Worm (Caenorhabditis elegans): Measurements from ENCODE around the gene fbxb-46.

Gene fbxb-46

ce11 chrII:1571032-1571431 lies at the start of gene fbxb-46:
Gene fbxb-46, minus strand, starts transcription at chrII:1571132.
- no peak for TF ChIP-seq lir-3 (tag; optimal IDR thresholded peaks at IDR 0.05; ENCODE audit: poor library complexity)
- no peak for TF ChIP-seq nhr-47 (tag; optimal IDR thresholded peaks at IDR 0.05)
- no peak for TF ChIP-seq egl-13 (tag; optimal IDR thresholded peaks at IDR 0.05)
- no peak for TF ChIP-seq unc-86 (tag; optimal IDR thresholded peaks at IDR 0.05)
- no peak for TF ChIP-seq pag-3 (tag; optimal IDR thresholded peaks at IDR 0.05; ENCODE audit: borderline replicate concordance, insufficient read depth)
- TF ChIP-seq sptf-1 (tag; optimal IDR thresholded peaks at IDR 0.05) = no peak
- no peak for TF ChIP-seq ets-5 (GFP tag; IDR thresholded peaks at IDR 0.05)
- TF ChIP-seq ztf-4 (tag; optimal IDR thresholded peaks at IDR 0.05) = no peak
- TF ChIP-seq mdl-1 (tag; optimal IDR thresholded peaks at IDR 0.05) = no peak
- TF ChIP-seq unc-130 (tag; optimal IDR thresholded peaks at IDR 0.05) = no peak
- TF ChIP-seq hlh-17 (GFP tag; optimal IDR thresholded peaks at IDR 0.05; ENCODE audit: borderline replicate concordance) = no peak
- TF ChIP-seq unc-30 (tag; optimal IDR thresholded peaks at IDR 0.05) = no peak
- TF ChIP-seq nhr-85 (tag) = no peak
- no peak for TF ChIP-seq C16A3.4 (tag; optimal IDR thresholded peaks at IDR 0.05)
- TF ChIP-seq ama-1 (optimal IDR thresholded peaks at IDR 0.05) = no peak
- TF ChIP-seq lin-39 (tag; optimal IDR thresholded peaks at IDR 0.05) = no peak
- TF ChIP-seq fkh-8 (tag; optimal IDR thresholded peaks at IDR 0.05) = no peak

DNA sequence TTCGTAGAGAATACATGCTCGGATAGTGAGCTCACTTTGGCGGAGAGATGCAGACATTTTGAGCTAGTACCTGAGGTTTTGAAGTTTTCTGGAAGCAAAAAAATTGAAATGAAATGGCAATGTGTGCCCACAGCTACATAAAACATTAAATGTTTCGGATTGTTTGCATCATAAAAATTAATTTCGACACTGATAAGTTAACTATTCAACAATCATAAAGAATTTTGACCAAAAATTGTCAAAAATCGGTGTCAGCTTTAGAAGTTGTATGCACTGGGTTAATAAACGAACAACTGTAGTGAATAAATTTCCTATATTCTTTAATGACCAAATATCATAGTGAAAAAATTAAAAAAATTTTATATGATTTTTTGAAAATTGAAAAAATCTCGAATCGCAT lies 48.0 kb upstream of the fbxb-46 start, which contains the start of gene fbxa-166:
fbxa-166 (minus strand) TSS at position 101 of the 400 bp plus-strand sequence.
- no peak for TF ChIP-seq nhr-19 (GFP tag; conservative IDR thresholded peaks at IDR 0.05)
- no peak for TF ChIP-seq sox-4 (tag; optimal IDR thresholded peaks at IDR 0.05)
- no peak for TF ChIP-seq egl-27 (tag; optimal IDR thresholded peaks at IDR 0.05)
- no peak for TF ChIP-seq fkh-10 (GFP tag; optimal IDR thresholded peaks at IDR 0.05)
- no peak for TF ChIP-seq ceh-88 (GFP tag; IDR thresholded peaks at IDR 0.05)
- TF ChIP-seq isw-1 (GFP tag; IDR thresholded peaks at IDR 0.05) = no peak
- no peak for TF ChIP-seq alr-1 (tag; optimal IDR thresholded peaks at IDR 0.05; ENCODE audit: borderline replicate concordance)
- TF ChIP-seq efl-1 (optimal IDR thresholded peaks at IDR 0.05) = no peak
- TF ChIP-seq efl-1 (GFP tag; optimal IDR thresholded peaks at IDR 0.05 in 1 of 2) = no peak
- no peak for TF ChIP-seq swsn-7 (tag; optimal IDR thresholded peaks at IDR 0.05)
- TF ChIP-seq aly-2 (tag; optimal IDR thresholded peaks at IDR 0.05) = no peak
- no peak for TF ChIP-seq C04F5.9 (tag; optimal IDR thresholded peaks at IDR 0.05)
- TF ChIP-seq mep-1 (tag; optimal IDR thresholded peaks at IDR 0.05) = no peak
- TF ChIP-seq ceh-8 (GFP tag; optimal IDR thresholded peaks at IDR 0.05) = no peak
- TF ChIP-seq sup-37 (GFP tag; optimal IDR thresholded peaks at IDR 0.05) = no peak
- no peak for TF ChIP-seq sptf-1 (tag; optimal IDR thresholded peaks at IDR 0.05)
- TF ChIP-seq skn-1 (tag; optimal IDR thresholded peaks at IDR 0.05) = no peak
- TF ChIP-seq mef-2 (tag; optimal IDR thresholded peaks at IDR 0.05) = no peak
- TF ChIP-seq xbp-1 (tag; optimal IDR thresholded peaks at IDR 0.05) = no peak
- TF ChIP-seq nhr-237 (tag; optimal IDR thresholded peaks at IDR 0.05) = no peak
- TF ChIP-seq lin-35 (GFP tag; optimal IDR thresholded peaks at IDR 0.05) = no peak

DNA sequence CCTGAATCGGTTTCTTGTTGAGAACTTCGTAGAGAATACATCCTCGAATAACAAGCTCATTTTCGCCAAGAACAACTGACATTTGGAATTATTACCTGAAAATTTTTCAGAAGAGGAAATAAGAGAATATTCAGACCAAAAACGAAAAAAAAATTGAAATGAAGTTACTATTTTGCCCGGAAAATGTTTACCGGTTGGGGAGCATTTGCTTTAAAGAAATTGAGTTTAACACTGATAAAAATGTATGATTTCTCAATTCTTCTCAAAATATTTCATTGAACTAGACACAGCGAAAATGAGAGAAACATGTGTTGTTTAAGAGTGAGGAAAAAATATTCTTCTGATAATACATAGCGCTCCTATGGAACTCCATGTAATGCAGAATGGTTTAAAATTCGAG lies 45.5 kb upstream of the fbxb-46 start, which contains the start of gene fbxa-165:
fbxa-165 (minus strand) TSS at position 101 of the 400 bp plus-strand sequence.
- TF ChIP-seq irx-1 (tag; optimal IDR thresholded peaks at IDR 0.05) (no peak), ets-5 (GFP tag; IDR thresholded peaks at IDR 0.05) (no peak), ceh-82 (tag; optimal IDR thresholded peaks at IDR 0.05) (no peak), ceh-63 (GFP tag; optimal IDR thresholded peaks at IDR 0.05) (no peak), fkh-10 (GFP tag; optimal IDR thresholded peaks at IDR 0.05) (no peak), nhr-84 (tag; optimal IDR thresholded peaks at IDR 0.05) (no peak), hlh-17 (GFP tag; optimal IDR thresholded peaks at IDR 0.05; ENCODE audit: borderline replicate concordance) (no peak), vab-15 (tag; optimal IDR thresholded peaks at IDR 0.05) (no peak), rnt-1 (tag; optimal IDR thresholded peaks at IDR 0.05) (no peak), sptf-1 (tag; optimal IDR thresholded peaks at IDR 0.05) (no peak)
